Worm (Caenorhabditis elegans): ENCODE results near the gene Y116A8C.38.

DNA sequence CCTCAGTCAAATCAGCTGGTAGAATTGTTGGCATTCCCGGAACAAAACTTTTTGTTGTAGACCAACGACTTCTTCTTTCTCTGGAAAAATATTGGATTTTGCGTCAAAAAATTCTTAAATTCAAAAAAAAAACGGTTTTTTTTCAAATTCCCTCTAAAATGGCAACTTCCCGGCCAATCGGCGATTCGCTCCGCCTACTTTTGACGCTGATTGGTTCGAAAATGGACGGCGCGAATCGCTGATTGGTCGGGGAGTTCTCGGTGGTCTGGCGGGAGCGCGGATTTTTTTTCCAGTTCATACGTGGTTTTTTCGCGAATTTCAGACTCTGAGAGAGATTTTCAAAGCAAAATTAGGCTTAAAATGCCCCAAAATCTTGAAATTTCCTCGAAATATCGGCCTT, 22.5 kb upstream of the Y116A8C.38 start:
- TF ChIP-seq fkh-10 (GFP tag; optimal IDR thresholded peaks at IDR 0.05) (no peak), unc-86 (tag; optimal IDR thresholded peaks at IDR 0.05) (no peak), lin-11 (tag; optimal IDR thresholded peaks at IDR 0.05) (no peak), ceh-34 (tag; optimal IDR thresholded peaks at IDR 0.05) (no peak), nhr-11 (tag; optimal IDR thresholded peaks at IDR 0.05) (no peak)
